Worm (Caenorhabditis elegans) whole organism, young adult: ENCODE results near the gene rpt-6.

Experiments used
- B0261.1 ChIP-seq: sonication (generic microtip); optimal IDR thresholded peaks from 2 replicates; lab custom pipeline; 2016; ENCODE audit warnings: mild to moderate bottlenecking, missing genetic modification characterization, moderate library complexity, missing compliant biosample characterization
- F22D6.2 ChIP-seq: sonication (generic microtip); optimal IDR thresholded peaks from 2 replicates; lab custom pipeline; 2016; ENCODE audit warnings: mild to moderate bottlenecking, missing genetic modification characterization, missing compliant biosample characterization
- F37B4.10 ChIP-seq: fragments of 200-800 bp; sonication (Bioruptor generic); IDR thresholded peaks from 2 replicates; pipeline ENCODE4 v1.3.6; 2022; ENCODE audit warnings: missing genetic modification characterization, missing compliant biosample characterization
- F49E8.2 ChIP-seq: sonication (generic microtip); optimal IDR thresholded peaks from 3 replicates; lab custom pipeline; 2017; ENCODE audit warnings: missing genetic modification characterization, mild to moderate bottlenecking, missing compliant biosample characterization, antibody characterized with exemption, moderate library complexity; ENCODE audit not compliant: insufficient read depth
- F57A8.1 ChIP-seq: fragments of 200-800 bp; sonication (Bioruptor generic); optimal IDR thresholded peaks from 2 replicates; lab custom pipeline; 2018; ENCODE audit warnings: mild to moderate bottlenecking, missing genetic modification characterization, moderate library complexity, missing compliant biosample characterization
- Y53F4B.3 ChIP-seq: fragments of 200-800 bp; sonication (Bioruptor generic); IDR thresholded peaks from 2 replicates; pipeline ENCODE4 v1.3.6; 2022; ENCODE audit warnings: missing genetic modification reagents, missing genetic modification characterization, missing compliant biosample characterization
- Y56A3A.18 ChIP-seq: fragments of 200-800 bp; sonication (Bioruptor generic); IDR thresholded peaks from 2 replicates; pipeline ENCODE4 v1.3.6; 2022; ENCODE audit warnings: missing genetic modification reagents, missing genetic modification characterization, missing compliant biosample characterization
- Y67H2A.10 ChIP-seq: fragments of 200-800 bp; sonication (Bioruptor generic); conservative IDR thresholded peaks from 2 replicates; pipeline ENCODE4 v1.3.6; 2022; ENCODE audit warnings: missing genetic modification reagents, missing genetic modification characterization, missing compliant biosample characterization
- Y95B8A.8 ChIP-seq: fragments of 200-800 bp; sonication (Bioruptor generic); IDR thresholded peaks from 2 replicates; pipeline ENCODE4 v1.3.6; 2022; ENCODE audit warnings: missing genetic modification reagents, missing genetic modification characterization, missing compliant biosample characterization
- akir-1 ChIP-seq: fragments of 200-800 bp; sonication (Bioruptor generic); optimal IDR thresholded peaks from 2 replicates; lab custom pipeline; 2018; ENCODE audit warnings: mild to moderate bottlenecking, missing genetic modification characterization, moderate library complexity, missing compliant biosample characterization
- aptf-3 ChIP-seq: fragments of 200-800 bp; sonication (Bioruptor generic); IDR thresholded peaks from 2 replicates; pipeline ENCODE4 v1.3.6; 2022; ENCODE audit warnings: missing genetic modification characterization, missing compliant biosample characterization
- atf-7 ChIP-seq: sonication (generic microtip); optimal IDR thresholded peaks from 2 replicates; lab custom pipeline; 2017; ENCODE audit warnings: mild to moderate bottlenecking, missing genetic modification characterization, missing compliant biosample characterization
- athp-1 ChIP-seq: sonication (generic microtip); optimal IDR thresholded peaks from 2 replicates; lab custom pipeline; 2017; ENCODE audit warnings: mild to moderate bottlenecking, missing genetic modification characterization, missing compliant biosample characterization
- attf-5 ChIP-seq: fragments of 200-800 bp; sonication (Bioruptor generic); optimal IDR thresholded peaks from 2 replicates; lab custom pipeline; 2018; ENCODE audit warnings: mild to moderate bottlenecking, missing genetic modification characterization, missing compliant biosample characterization
- attf-6 ChIP-seq: fragments of 200-800 bp; sonication (Bioruptor generic); IDR thresholded peaks from 2 replicates; pipeline ENCODE4 v1.3.6; 2022; ENCODE audit warnings: missing genetic modification reagents, missing genetic modification characterization, missing compliant biosample characterization
- cebp-1 ChIP-seq, 2 experiments: fragments of 200-800 bp in 1 of 2; sonication (Bioruptor generic) in 1 of 2; sonication (generic microtip) in 1 of 2; IDR thresholded peaks in 1 of 2; optimal IDR thresholded peaks in 1 of 2; 2 replicates each; pipeline versions ENCODE4 v1.3.6 to Lab custom; 2017 to 2022; ENCODE audit warnings: missing compliant biosample characterization in 2 of 2, missing genetic modification characterization in 2 of 2, mild to moderate bottlenecking in 1 of 2, missing genetic modification reagents in 1 of 2, moderate library complexity in 1 of 2
- cebp-2 ChIP-seq: fragments of 200-800 bp; sonication (Bioruptor generic); IDR thresholded peaks from 2 replicates; pipeline ENCODE4 v1.3.6; 2022; ENCODE audit warnings: missing genetic modification characterization, missing compliant biosample characterization
- ceh-100 ChIP-seq: fragments of 200-800 bp; sonication (Bioruptor generic); IDR thresholded peaks from 2 replicates; pipeline ENCODE4 v1.3.6; 2022; ENCODE audit warnings: missing genetic modification reagents, missing genetic modification characterization, missing compliant biosample characterization
- ceh-40 ChIP-seq: fragments of 200-800 bp; sonication (Bioruptor generic); IDR thresholded peaks from 2 replicates; pipeline ENCODE4 v1.3.6; 2022; ENCODE audit warnings: missing genetic modification characterization, missing compliant biosample characterization
- die-1 ChIP-seq: sonication (generic microtip); optimal IDR thresholded peaks from 2 replicates; lab custom pipeline; 2016; ENCODE audit warnings: missing genotype, mild to moderate bottlenecking, missing genetic modification characterization, missing compliant biosample characterization
- dox-1 ChIP-seq: fragments of 200-800 bp; sonication (Bioruptor generic); IDR thresholded peaks from 2 replicates; pipeline ENCODE4 v1.3.6; 2022; ENCODE audit warnings: missing genetic modification reagents, missing genetic modification characterization, missing compliant biosample characterization
- egl-44 ChIP-seq: fragments of 200-800 bp; sonication (Bioruptor generic); IDR thresholded peaks from 2 replicates; pipeline ENCODE4 v1.3.6; 2022; ENCODE audit warnings: missing genetic modification reagents, missing genetic modification characterization, missing compliant biosample characterization
- ekl-4 ChIP-seq: fragments of 200-800 bp; sonication (Bioruptor generic); IDR thresholded peaks from 2 replicates; pipeline ENCODE4 v1.3.6; 2022; ENCODE audit warnings: missing genetic modification reagents, missing genetic modification characterization, missing compliant biosample characterization
- gei-17 ChIP-seq: fragments of 200-800 bp; sonication (Bioruptor generic); optimal IDR thresholded peaks from 2 replicates; lab custom pipeline; 2018; ENCODE audit warnings: mild to moderate bottlenecking, missing genetic modification characterization, missing compliant biosample characterization
- lin-26 ChIP-seq: fragments of 200-800 bp; sonication (Bioruptor generic); IDR thresholded peaks from 2 replicates; pipeline ENCODE4 v1.3.6; 2022; ENCODE audit warnings: missing genetic modification reagents, missing genetic modification characterization, missing compliant biosample characterization
- lin-54 ChIP-seq: fragments of 200-800 bp; sonication (Bioruptor generic); optimal IDR thresholded peaks from 2 replicates; lab custom pipeline; 2018; ENCODE audit warnings: mild to moderate bottlenecking, missing genetic modification characterization, missing compliant biosample characterization
- lsy-27 ChIP-seq: sonication (generic microtip); optimal IDR thresholded peaks from 2 replicates; lab custom pipeline; 2017; ENCODE audit warnings: missing genetic modification characterization, mild to moderate bottlenecking, missing compliant biosample characterization, antibody characterized with exemption, missing genotype, borderline replicate concordance; ENCODE audit not compliant: insufficient read depth
- madf-10 ChIP-seq: sonication (generic microtip); optimal IDR thresholded peaks from 2 replicates; lab custom pipeline; 2016; ENCODE audit warnings: mild to moderate bottlenecking, missing genetic modification characterization, missing compliant biosample characterization
- madf-8 ChIP-seq: fragments of 200-800 bp; sonication (Bioruptor generic); conservative IDR thresholded peaks from 2 replicates; pipeline ENCODE4 v1.3.6; 2022; ENCODE audit warnings: missing genetic modification reagents, missing genetic modification characterization, missing compliant biosample characterization
- nhr-80 ChIP-seq: sonication (generic microtip); optimal IDR thresholded peaks from 2 replicates; lab custom pipeline; 2016; ENCODE audit warnings: missing genetic modification characterization, missing compliant biosample characterization
- pbrm-1 ChIP-seq: fragments of 200-800 bp; sonication (Bioruptor generic); IDR thresholded peaks from 2 replicates; pipeline ENCODE4 v1.3.6; 2022; ENCODE audit warnings: missing genetic modification reagents, missing genetic modification characterization, missing compliant biosample characterization
- pha-4 ChIP-seq: fragments of 150-350 bp; sonication (generic microtip); optimal IDR thresholded peaks from 2 replicates; lab custom pipeline; 2014; ENCODE audit warnings: missing biosample characterization, missing genetic modification reagents, missing genetic modification characterization
- rcor-1 ChIP-seq: fragments of 200-800 bp; sonication (Bioruptor generic); IDR thresholded peaks from 2 replicates; pipeline ENCODE4 v1.3.6; 2022; ENCODE audit warnings: missing genetic modification reagents, missing genetic modification characterization, missing compliant biosample characterization
- sdz-38 ChIP-seq: sonication (generic microtip); optimal IDR thresholded peaks from 2 replicates; lab custom pipeline; 2016; ENCODE audit warnings: missing genotype, missing genetic modification characterization, missing compliant biosample characterization
- snpc-3.4 ChIP-seq: sonication (generic microtip); optimal IDR thresholded peaks from 2 replicates; lab custom pipeline; 2017; ENCODE audit warnings: missing genetic modification characterization, mild to moderate bottlenecking, missing compliant biosample characterization, antibody characterized with exemption, moderate library complexity, missing genotype, missing genetic modification reagents
- sptf-2 ChIP-seq: fragments of 200-800 bp; sonication (Bioruptor generic); optimal IDR thresholded peaks from 2 replicates; lab custom pipeline; 2018; ENCODE audit warnings: mild to moderate bottlenecking, missing genetic modification characterization, missing compliant biosample characterization
- tbp1 ChIP-seq: fragments of 200-800 bp; sonication (Bioruptor generic); optimal IDR thresholded peaks from 2 replicates; lab custom pipeline; 2018; ENCODE audit warnings: mild to moderate bottlenecking, missing genetic modification characterization, missing compliant biosample characterization
- unc-130 ChIP-seq: sonication (generic microtip); optimal IDR thresholded peaks from 2 replicates; lab custom pipeline; 2016; ENCODE audit warnings: missing genetic modification reagents, missing genetic modification characterization, missing compliant biosample characterization
- unc-62 ChIP-seq: fragments of 150-350 bp; optimal IDR thresholded peaks from 2 replicates; lab custom pipeline; 2014; ENCODE audit warnings: missing biosample characterization, missing genetic modification reagents, missing genetic modification characterization
- xnd-1 ChIP-seq: sonication (generic microtip); optimal IDR thresholded peaks from 2 replicates; lab custom pipeline; 2016; ENCODE audit warnings: missing genotype, missing genetic modification reagents, missing genetic modification characterization, missing compliant biosample characterization
- zim-3 ChIP-seq: sonication (generic microtip); optimal IDR thresholded peaks from 2 replicates; lab custom pipeline; 2017; ENCODE audit warnings: mild to moderate bottlenecking, missing genetic modification characterization, moderate library complexity, missing compliant biosample characterization
- ztf-22 ChIP-seq: fragments of 200-800 bp; sonication (Bioruptor generic); optimal IDR thresholded peaks from 2 replicates; lab custom pipeline; 2018; ENCODE audit warnings: mild to moderate bottlenecking, missing genetic modification characterization, moderate library complexity, missing compliant biosample characterization
- ztf-3 ChIP-seq: fragments of 200-800 bp; sonication (Bioruptor generic); optimal IDR thresholded peaks from 2 replicates; lab custom pipeline; 2018; ENCODE audit warnings: mild to moderate bottlenecking, missing genetic modification characterization, missing compliant biosample characterization
- ztf-6 ChIP-seq: fragments of 200-800 bp; sonication (Bioruptor generic); IDR thresholded peaks from 2 replicates; pipeline ENCODE4 v1.3.6; 2022; ENCODE audit warnings: missing genetic modification reagents, missing genetic modification characterization, missing compliant biosample characterization

The rpt-6 gene

DNA sequence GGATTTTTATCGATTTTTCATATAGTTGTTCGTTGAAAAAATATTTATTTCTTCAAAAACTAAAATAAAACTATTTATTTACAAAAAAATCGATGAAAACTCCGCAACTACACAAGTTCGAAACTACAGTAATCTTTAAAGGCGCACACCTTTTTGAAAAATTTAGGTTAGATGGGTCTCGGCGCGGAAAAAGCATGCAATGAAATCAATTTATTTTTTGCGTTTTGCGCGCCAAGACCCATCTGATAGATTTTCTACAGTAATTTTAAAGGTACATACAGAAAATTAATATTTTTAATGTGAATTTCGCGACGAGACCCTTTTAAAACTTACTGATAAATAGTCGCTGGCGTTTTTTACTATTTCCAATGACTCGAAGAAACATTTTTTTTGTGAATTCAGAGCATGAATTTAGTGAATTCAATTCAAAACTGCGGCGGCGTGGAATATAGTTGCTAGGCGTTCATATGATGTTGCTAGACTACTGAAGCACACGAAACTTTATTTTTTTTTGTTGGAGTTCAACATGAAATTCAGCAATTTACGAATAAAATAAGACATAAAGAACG lies 3.2 kb upstream of the rpt-6 start, which contains the start of gene Y75B8A.33 (continued):
- TF ChIP-seq dox-1 (GFP tag; lab: Robert Waterston, UW) (no peak), ztf-6 (GFP tag; lab: Robert Waterston, UW) (no peak), aptf-3 (GFP tag; lab: Robert Waterston, UW) (no peak), ceh-100 (no peak), lin-54 (GFP tag; lab: Kevin White, UChicago) (peak; percentile 32), B0261.1 (tag; lab: Kevin White, UChicago) (no peak), attf-5 (GFP tag; lab: Kevin White, UChicago) (no peak), pbrm-1 (GFP tag; lab: Robert Waterston, UW) (no peak), madf-10 (no peak), unc-130 (GFP tag; lab: Kevin White, UChicago) (no peak), zim-3 (tag; lab: Kevin White, UChicago) (no peak), nhr-80 (tag; lab: Kevin White, UChicago) (no peak), ztf-3 (GFP tag; lab: Kevin White, UChicago) (no peak), F49E8.2 (tag; lab: Kevin White, UChicago) (no peak), Y67H2A.10 (GFP tag; lab: Robert Waterston, UW) (no peak), lsy-27 (tag; lab: Kevin White, UChicago) (no peak), tbp1 (GFP tag; lab: Kevin White, UChicago) (no peak), attf-6 (GFP tag; lab: Robert Waterston, UW) (no peak), snpc-3.4 (no peak), F22D6.2 (tag; lab: Kevin White, UChicago) (no peak), ztf-22 (no peak), pha-4 (tag; lab: Kevin White, UChicago) (no peak), athp-1 (tag; lab: Kevin White, UChicago) (peak; percentile 42), madf-8 (GFP tag; lab: Robert Waterston, UW) (peak; percentile 79), ceh-40 (GFP tag; lab: Robert Waterston, UW) (no peak), die-1 (tag; lab: Kevin White, UChicago) (no peak), xnd-1 (tag; lab: Kevin White, UChicago) (peak; percentile 78), F57A8.1 (GFP tag; lab: Kevin White, UChicago) (no peak), Y53F4B.3 (no peak), ekl-4 (no peak)

ce11 chrIII:12367891-12368290 lies 2.4 kb upstream of the rpt-6 start:
- no peak for TF ChIP-seq egl-44 (GFP tag; lab: Robert Waterston, UW)
- TF ChIP-seq ekl-4, result 0 out of 2 replicates have a peak, but pooled peaks have one; percentile 31

- TF ChIP-seq akir-1 (GFP tag; lab: Kevin White, UChicago), result no peak
- TF ChIP-seq lin-26, result peak; percentile 31; the same call in 1 of the 2 replicates
- TF ChIP-seq gei-17 (GFP tag; lab: Kevin White, UChicago), result no peak
- peak; percentile 2 for TF ChIP-seq atf-7 (tag; lab: Kevin White, UChicago)
- TF ChIP-seq sptf-2 (GFP tag; lab: Kevin White, UChicago), result no peak
- 0 out of 2 replicates have a peak, but pooled peaks have one; percentile 17 for TF ChIP-seq cebp-2 (GFP tag; lab: Robert Waterston, UW)
- peak; percentile 84 for TF ChIP-seq cebp-1 (GFP tag; IDR thresholded peaks at IDR 0.05; lab: Robert Waterston, UW)
- TF ChIP-seq cebp-1 (tag; optimal IDR thresholded peaks at IDR 0.05; lab: Kevin White, UChicago), result peak; percentile 95
- no peak for TF ChIP-seq Y56A3A.18 (GFP tag; lab: Robert Waterston, UW)
- TF ChIP-seq sdz-38, result no peak
- TF ChIP-seq lin-54 (GFP tag; lab: Kevin White, UChicago), result peak; percentile 21
- TF ChIP-seq unc-62 (GFP tag; lab: Kevin White, UChicago), result no peak
- TF ChIP-seq F37B4.10 (GFP tag; lab: Robert Waterston, UW), result no peak
- no peak for TF ChIP-seq pha-4 (tag; lab: Kevin White, UChicago)
- TF ChIP-seq Y95B8A.8 (GFP tag; lab: Robert Waterston, UW), result no peak
- 0 out of 2 replicates have a peak, but pooled peaks have one; percentile 17 for TF ChIP-seq rcor-1 (GFP tag; lab: Robert Waterston, UW)
Measured at ce11 chrIII:12368462-12369306, 1.6 kb upstream of the rpt-6 start, which contains the start of gene his-72. Gene his-72 (minus strand): TSS chrIII:12369050.
